Worm (Caenorhabditis elegans) whole organism, L4/young adult: ENCODE results near the gene ani-3.

ENCODE experiments used
- dao-5 ChIP-seq: sonication (generic microtip); optimal IDR thresholded peaks from 2 replicates; lab custom pipeline; 2016; ENCODE audit warnings: missing genotype, missing genetic modification characterization, moderate library complexity, missing compliant biosample characterization
- him-1 ChIP-seq: sonication (generic microtip); optimal IDR thresholded peaks from 2 replicates; lab custom pipeline; 2016; ENCODE audit warnings: missing genotype, missing genetic modification reagents, missing genetic modification characterization, missing compliant biosample characterization

DNA sequence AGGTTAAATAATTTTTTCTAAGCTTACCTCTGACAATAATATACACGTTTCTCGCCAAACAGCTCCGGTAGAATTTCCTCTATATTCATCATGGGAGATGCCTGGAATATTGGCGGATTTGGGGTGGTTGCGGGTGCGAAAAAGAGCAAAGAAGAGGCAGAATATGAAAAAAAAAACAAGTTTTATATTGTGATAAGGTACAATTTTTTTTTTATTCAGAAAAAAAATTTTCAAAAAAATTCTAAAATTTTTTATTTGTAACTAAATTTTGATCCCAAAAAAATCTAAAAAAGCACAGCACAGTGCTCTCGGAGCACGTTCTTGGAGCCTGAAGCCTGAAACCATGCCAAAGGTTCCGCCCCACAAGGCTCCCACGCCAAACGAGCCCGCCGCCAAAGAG is 42.4 kb upstream of the ani-3 start, which contains the start of gene dmd-3:
- TF ChIP-seq him-1 (tag; lab: Kevin White, UChicago) (no peak), dao-5 (tag; lab: Kevin White, UChicago) (no peak)
